Fruit fly (Drosophila melanogaster) whole organism, embryonic: ENCODE measurements around the gene dati.
A peak's percentile ranks its signal among the peaks of the same experiment; 100 is the strongest.

Experiments
- Ada2b ChIP-seq: fragments of 200-800 bp; sonication (Bioruptor generic); IDR thresholded peaks from 2 replicates; pipeline ENCODE4 v1.3.6; 2022; ENCODE audit warnings: missing biosample characterization, missing genetic modification characterization
- Adf1 ChIP-seq: fragments of 200-800 bp; sonication (Bioruptor generic); IDR thresholded peaks from 2 replicates; pipeline ENCODE4 v1.3.6; 2022; ENCODE audit warnings: missing biosample characterization, missing genetic modification characterization
- BtbVII ChIP-seq: fragments of 200-800 bp; sonication (Bioruptor generic); optimal IDR thresholded peaks from 3 replicates; lab custom pipeline; 2017; ENCODE audit warnings: missing biosample characterization, mild to moderate bottlenecking, missing genetic modification characterization
- C15 ChIP-seq: fragments of 200-800 bp; sonication (Bioruptor generic); IDR thresholded peaks from 3 replicates; pipeline ENCODE4 v1.3.6; 2022; ENCODE audit warnings: missing biosample characterization, missing genetic modification characterization
- CG10274 ChIP-seq: fragments of 200-800 bp; sonication (Bioruptor generic); optimal IDR thresholded peaks from 3 replicates; lab custom pipeline; 2017; ENCODE audit warnings: missing biosample characterization, mild to moderate bottlenecking, missing genetic modification characterization
- CG10543 ChIP-seq: fragments of 200-800 bp; sonication (Bioruptor generic); optimal IDR thresholded peaks from 3 replicates; lab custom pipeline; 2017; ENCODE audit warnings: missing biosample characterization, mild to moderate bottlenecking, missing genetic modification characterization, moderate library complexity
- CG12219 ChIP-seq: fragments of 200-800 bp; sonication (Bioruptor generic); optimal IDR thresholded peaks from 3 replicates; lab custom pipeline; 2018; ENCODE audit warnings: missing biosample characterization, mild to moderate bottlenecking, missing genetic modification characterization
- CG12942 ChIP-seq: fragments of 200-800 bp; sonication (Bioruptor generic); optimal IDR thresholded peaks from 3 replicates; lab custom pipeline; 2016; ENCODE audit warnings: missing biosample characterization, missing genetic modification characterization
- CG15601 ChIP-seq: fragments of 200-800 bp; sonication (Bioruptor generic); optimal IDR thresholded peaks from 3 replicates; lab custom pipeline; 2019; ENCODE audit warnings: missing biosample characterization, mild to moderate bottlenecking, missing genetic modification characterization, moderate library complexity
- CG16815 ChIP-seq: fragments of 200-800 bp; sonication (Bioruptor generic); optimal IDR thresholded peaks from 3 replicates; lab custom pipeline; 2017; ENCODE audit warnings: missing biosample characterization, mild to moderate bottlenecking, missing genetic modification characterization
- CG17912 ChIP-seq: fragments of 200-800 bp; sonication (Bioruptor generic); optimal IDR thresholded peaks from 2 replicates; lab custom pipeline; 2018; ENCODE audit warnings: missing biosample characterization, mild to moderate bottlenecking, missing genetic modification characterization
- CG2129 ChIP-seq: fragments of 200-800 bp; sonication (Bioruptor generic); IDR thresholded peaks from 2 replicates; pipeline ENCODE4 v1.3.6; 2022; ENCODE audit warnings: missing biosample characterization, missing genetic modification characterization; ENCODE audit not compliant: partially characterized antibody
- CG2199 ChIP-seq: fragments of 200-800 bp; sonication (Bioruptor generic); IDR thresholded peaks from 3 replicates; pipeline ENCODE4 v1.3.6; 2022; ENCODE audit warnings: missing biosample characterization, missing genetic modification characterization
- CG30020 ChIP-seq: fragments of 200-800 bp; optimal IDR thresholded peaks from 2 replicates; lab custom pipeline; 2019; ENCODE audit warnings: missing biosample characterization, mild to moderate bottlenecking, missing genetic modification characterization, moderate library complexity
- CG31365 ChIP-seq: fragments of 200-800 bp; sonication (Bioruptor generic); optimal IDR thresholded peaks from 2 replicates; lab custom pipeline; 2018; ENCODE audit warnings: missing biosample characterization, mild to moderate bottlenecking, missing genetic modification characterization
- CG8089 ChIP-seq: fragments of 200-800 bp; sonication (Bioruptor generic); optimal IDR thresholded peaks from 3 replicates; lab custom pipeline; 2016; ENCODE audit warnings: missing biosample characterization, missing genetic modification characterization
- CG9437 ChIP-seq: fragments of 200-800 bp; sonication (Bioruptor generic); optimal IDR thresholded peaks from 2 replicates; lab custom pipeline; 2018; ENCODE audit warnings: missing biosample characterization, mild to moderate bottlenecking, missing genetic modification characterization
- CTCF ChIP-seq: fragments of 200-800 bp; sonication (Bioruptor generic); optimal IDR thresholded peaks from 2 replicates; lab custom pipeline; 2017; ENCODE audit warnings: missing biosample characterization, mild to moderate bottlenecking, missing genetic modification characterization, moderate library complexity
- D19B ChIP-seq: fragments of 200-800 bp; sonication (Bioruptor generic); optimal IDR thresholded peaks from 2 replicates; lab custom pipeline; 2017; ENCODE audit warnings: missing biosample characterization, mild to moderate bottlenecking, missing genetic modification characterization
- Deaf1 ChIP-seq: fragments of 200-800 bp; optimal IDR thresholded peaks from 3 replicates; lab custom pipeline; 2019; ENCODE audit warnings: missing biosample characterization, mild to moderate bottlenecking, missing genetic modification characterization, moderate library complexity
- Dfd ChIP-seq, 2 experiments: fragments of >200 bp; optimal IDR thresholded peaks; 2 replicates each; lab custom pipeline; 2017; ENCODE audit warnings: missing biosample characterization in 2 of 2, missing genetic modification characterization in 2 of 2
- Ets65A ChIP-seq: fragments of 200-800 bp; sonication (Bioruptor generic); peaks from one replicate; lab custom pipeline; 2016; ENCODE audit warnings: missing biosample characterization, missing genetic modification characterization
- Gsc ChIP-seq: fragments of 200-800 bp; sonication (Bioruptor generic); IDR thresholded peaks from 2 replicates; pipeline ENCODE4 v1.3.6; 2022; ENCODE audit warnings: missing biosample characterization, missing genetic modification characterization
- HLH3B ChIP-seq: fragments of 200-800 bp; sonication (Bioruptor generic); IDR thresholded peaks from 2 replicates; pipeline ENCODE4 v1.3.6; 2022; ENCODE audit warnings: missing biosample characterization, missing genetic modification characterization
- Hsf ChIP-seq: fragments of 200-800 bp; sonication (Bioruptor generic); optimal IDR thresholded peaks from 3 replicates; lab custom pipeline; 2016; ENCODE audit warnings: missing biosample characterization, missing genetic modification characterization
- Jarid2 ChIP-seq: fragments of 200-800 bp; sonication (Bioruptor generic); optimal IDR thresholded peaks from 3 replicates; lab custom pipeline; 2017; ENCODE audit warnings: mild to moderate bottlenecking, missing biosample characterization, missing genetic modification reagents, missing genetic modification characterization
- Kr ChIP-seq: fragments of 200-800 bp; sonication (Bioruptor generic); optimal IDR thresholded peaks from 2 replicates; lab custom pipeline; 2017; ENCODE audit warnings: missing biosample characterization, mild to moderate bottlenecking, missing genetic modification characterization
- Mad ChIP-seq: fragments of 200-800 bp; sonication (Bioruptor generic); optimal IDR thresholded peaks from 2 replicates; lab custom pipeline; 2016; ENCODE audit warnings: missing biosample characterization, missing genetic modification characterization
- Pdp1 ChIP-seq, 2 experiments: fragments of 200-800 bp; sonication (Bioruptor generic); optimal IDR thresholded peaks; 3 replicates each; lab custom pipeline; 2016; ENCODE audit warnings: missing biosample characterization in 2 of 2, missing genetic modification characterization in 2 of 2, mild to moderate bottlenecking in 1 of 2, moderate library complexity in 1 of 2
- Sox100B ChIP-seq: fragments of 200-800 bp; sonication (Bioruptor generic); optimal IDR thresholded peaks from 3 replicates; lab custom pipeline; 2018; ENCODE audit warnings: missing biosample characterization, mild to moderate bottlenecking, missing genetic modification characterization
- Trl ChIP-seq, 3 experiments: fragments of >200 bp in 2 of 3; fragments of 200-800 bp in 1 of 3; sonication (Bioruptor generic) in 1 of 3; optimal IDR thresholded peaks; 2 replicates in 1 of 3; 3 replicates in 2 of 3; lab custom pipeline; 2016 to 2017; ENCODE audit warnings: missing biosample characterization in 1 of 3, missing genetic modification characterization in 1 of 3
- az2 ChIP-seq: fragments of 200-800 bp; sonication (Bioruptor generic); optimal IDR thresholded peaks from 3 replicates; lab custom pipeline; 2016; ENCODE audit warnings: missing biosample characterization, missing genetic modification characterization
- caup ChIP-seq: fragments of 200-800 bp; sonication (Bioruptor generic); optimal IDR thresholded peaks from 3 replicates; lab custom pipeline; 2017; ENCODE audit warnings: missing biosample characterization, mild to moderate bottlenecking, missing genetic modification characterization, moderate library complexity; ENCODE audit not compliant: severe bottlenecking
- grau ChIP-seq: fragments of 200-800 bp; optimal IDR thresholded peaks from 3 replicates; lab custom pipeline; 2019; ENCODE audit warnings: missing biosample characterization, mild to moderate bottlenecking, missing genetic modification characterization, moderate library complexity
- jing ChIP-seq: fragments of 200-800 bp; sonication (Bioruptor generic); optimal IDR thresholded peaks from 2 replicates; lab custom pipeline; 2018; ENCODE audit warnings: missing biosample characterization, mild to moderate bottlenecking, missing genetic modification characterization
- nmo ChIP-seq: fragments of 200-800 bp; sonication (Bioruptor generic); optimal IDR thresholded peaks from 2 replicates; lab custom pipeline; 2018; ENCODE audit warnings: missing biosample characterization, mild to moderate bottlenecking, missing genetic modification characterization, moderate library complexity
- org-1 ChIP-seq: fragments of 200-800 bp; sonication (Bioruptor generic); optimal IDR thresholded peaks from 2 replicates; lab custom pipeline; 2017; ENCODE audit warnings: missing biosample characterization, missing genetic modification characterization
- pb ChIP-seq: fragments of 200-800 bp; sonication (Bioruptor generic); optimal IDR thresholded peaks from 3 replicates; lab custom pipeline; 2016; ENCODE audit warnings: missing biosample characterization, missing genetic modification characterization
- slou ChIP-seq: fragments of 200-800 bp; sonication (Bioruptor generic); optimal IDR thresholded peaks from 3 replicates; lab custom pipeline; 2016; ENCODE audit warnings: missing biosample characterization, missing genetic modification characterization

The dati gene

DNA sequence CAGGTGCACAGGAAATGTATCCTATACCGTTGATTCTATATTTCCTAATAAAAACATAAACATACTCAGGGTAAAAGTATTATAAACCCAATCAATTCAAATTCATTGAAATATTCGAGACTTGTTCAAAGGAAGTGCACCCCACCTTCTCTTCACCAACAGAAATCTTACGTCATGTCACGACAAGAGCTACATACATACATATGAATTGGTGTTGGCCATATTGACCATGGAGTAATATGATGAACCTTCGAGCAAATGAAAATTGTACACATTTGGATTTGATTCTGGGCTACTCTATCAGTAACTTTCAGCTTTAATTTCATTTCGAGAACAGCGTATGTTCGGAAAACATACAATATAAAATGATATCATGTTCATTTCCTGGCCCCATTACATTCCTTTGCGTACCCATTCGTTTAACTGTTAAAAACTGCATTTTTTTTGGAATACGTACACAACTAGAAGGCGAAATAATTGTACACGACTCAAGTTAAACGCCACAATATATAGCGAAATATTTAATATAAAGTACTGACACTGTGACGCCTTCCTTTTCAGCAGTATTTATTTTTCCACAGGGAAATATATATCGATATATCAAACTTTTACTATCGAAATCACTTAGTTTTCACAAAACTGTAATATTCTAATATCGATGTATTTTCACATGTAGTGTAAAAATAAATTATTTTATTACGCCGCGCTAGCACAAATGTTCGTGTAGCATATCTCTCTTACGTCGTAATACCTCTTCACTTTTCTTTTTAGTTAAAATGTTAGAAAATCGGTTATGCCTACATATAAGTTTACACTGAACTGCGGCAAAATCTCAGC is 37.1 kb downstream of the dati start, which contains the start of gene PMCA (continued):
- TF ChIP-seq Adf1 (no peak), caup (no peak), CG9437 (GFP tag; lab: Kevin White, UChicago) (peak; percentile 98), Dfd (GFP tag; optimal IDR thresholded peaks at IDR 0.05; lab: Kevin White, UChicago) (no peak), CTCF (no peak), CG12219 (GFP tag; lab: Kevin White, UChicago) (no peak), Gsc (GFP tag; lab: Robert Waterston, UW) (no peak), jing (GFP tag; lab: Kevin White, UChicago) (no peak), HLH3B (GFP tag; lab: Robert Waterston, UW) (no peak), pb (GFP tag; lab: Kevin White, UChicago) (no peak), CG2129 (GFP tag; lab: Robert Waterston, UW) (peak; percentile 49; the same call in 1 of the 2 replicates)

DNA sequence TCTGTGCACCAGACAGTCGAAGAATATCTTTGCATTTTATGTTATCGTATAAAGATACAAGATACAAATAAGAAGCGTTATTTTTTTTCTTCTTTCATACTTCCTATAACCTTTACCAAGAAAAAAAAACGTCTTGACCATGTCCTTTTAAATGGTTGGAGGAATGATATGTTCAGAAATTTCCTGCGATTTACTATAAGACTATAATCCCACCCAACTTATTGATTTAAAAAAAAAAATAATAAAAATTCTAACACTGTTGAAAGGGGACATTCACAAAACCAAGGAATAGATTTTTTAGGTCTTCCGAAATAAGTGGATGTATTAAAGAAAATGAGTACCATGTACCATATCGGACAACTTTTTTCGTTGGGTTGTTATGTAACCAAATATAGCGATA is 59.4 kb downstream of the dati start:
- no peak for TF ChIP-seq grau (tag; lab: Kevin White, UChicago)
- peak in 1 of 2 experiments; percentile 79 for TF ChIP-seq Pdp1 (GFP tag; optimal IDR thresholded peaks at IDR 0.05; lab: Kevin White, UChicago)
- TF ChIP-seq CG10274 (GFP tag; lab: Kevin White, UChicago): no peak
- TF ChIP-seq Ets65A (GFP tag; lab: Kevin White, UChicago): no peak
- no peak for TF ChIP-seq Ada2b (GFP tag; lab: Robert Waterston, UW)
- no peak for TF ChIP-seq C15
- TF ChIP-seq CG31365: no peak

DNA sequence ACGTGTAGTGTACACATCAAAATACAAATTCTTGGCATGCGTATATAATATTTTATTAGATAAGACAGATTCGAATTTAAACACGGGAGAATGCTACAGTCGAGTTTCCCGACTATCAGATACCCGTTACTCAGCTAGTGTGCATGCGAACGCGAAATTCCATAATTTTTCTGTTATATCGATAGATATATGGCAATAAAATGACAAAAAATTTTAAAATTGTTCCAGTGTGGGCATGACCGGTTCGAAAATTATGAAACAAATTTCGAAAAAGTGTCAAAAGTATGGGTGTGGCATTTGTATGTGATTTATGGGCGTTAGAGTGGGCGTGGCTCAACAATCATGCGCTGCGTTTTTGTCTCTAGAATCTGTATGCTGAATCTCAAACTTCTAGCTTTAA is 63.1 kb downstream of the dati start:
- TF ChIP-seq Sox100B (GFP tag; lab: Kevin White, UChicago): no peak
- no peak for TF ChIP-seq CG17912
- no peak for TF ChIP-seq CG16815
- TF ChIP-seq org-1 (GFP tag; lab: Kevin White, UChicago): no peak
- TF ChIP-seq Deaf1 (tag; lab: Kevin White, UChicago): no peak
- TF ChIP-seq CG12942: no peak
- TF ChIP-seq CG2199 (GFP tag; lab: Robert Waterston, UW): 0 out of 3 replicates have a peak, but pooled peaks have one; percentile 9
- TF ChIP-seq D19B (GFP tag; lab: Kevin White, UChicago): peak; percentile 5
- TF ChIP-seq Mad (GFP tag; lab: Kevin White, UChicago): no peak
- TF ChIP-seq Jarid2 (GFP tag; lab: Kevin White, UChicago): no peak
- no peak for TF ChIP-seq az2 (GFP tag; lab: Kevin White, UChicago)
- no peak for TF ChIP-seq Kr (GFP tag; lab: Kevin White, UChicago)
- no peak for TF ChIP-seq nmo (GFP tag; lab: Kevin White, UChicago)
- no peak for TF ChIP-seq slou (GFP tag; lab: Kevin White, UChicago)

DNA sequence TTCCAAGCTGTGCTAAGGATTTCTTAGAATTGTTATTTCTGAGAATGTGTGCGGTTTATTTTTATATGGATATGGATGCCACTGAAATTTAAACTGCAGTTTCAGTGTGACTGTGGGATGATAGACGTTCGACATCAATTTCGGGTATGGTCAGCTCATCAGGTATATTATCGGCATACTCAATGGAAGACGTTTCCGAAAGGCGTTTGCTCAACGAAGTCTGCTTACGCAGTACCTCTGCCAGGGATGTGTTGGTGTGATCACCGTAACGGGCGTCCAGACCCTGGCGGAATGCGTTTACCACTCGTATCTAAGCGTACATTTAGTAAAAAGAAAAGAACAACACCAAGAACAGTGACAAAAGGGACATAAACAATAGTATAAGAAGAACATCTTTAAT is 66.3 kb downstream of the dati start:
- TF ChIP-seq CG2199 (GFP tag; lab: Robert Waterston, UW) (peak; percentile 91), CG8089 (GFP tag; lab: Kevin White, UChicago) (no peak), CG15601 (tag; lab: Kevin White, UChicago) (no peak), CG10543 (no peak), CG30020 (peak; percentile 56), Hsf (GFP tag; lab: Kevin White, UChicago) (no peak), BtbVII (GFP tag; lab: Kevin White, UChicago) (no peak), Trl (optimal IDR thresholded peaks at IDR 0.05; lab: Kevin White, UChicago) (no peak), Trl (GFP tag; optimal IDR thresholded peaks at IDR 0.05; lab: Kevin White, UChicago) (no peak), az2 (GFP tag; lab: Kevin White, UChicago) (no peak), Dfd (GFP tag; optimal IDR thresholded peaks at IDR 0.05; lab: Kevin White, UChicago) (no peak)
